Worm (Caenorhabditis elegans): ENCODE results near the gene lec-4.

The lec-4 gene

DNA sequence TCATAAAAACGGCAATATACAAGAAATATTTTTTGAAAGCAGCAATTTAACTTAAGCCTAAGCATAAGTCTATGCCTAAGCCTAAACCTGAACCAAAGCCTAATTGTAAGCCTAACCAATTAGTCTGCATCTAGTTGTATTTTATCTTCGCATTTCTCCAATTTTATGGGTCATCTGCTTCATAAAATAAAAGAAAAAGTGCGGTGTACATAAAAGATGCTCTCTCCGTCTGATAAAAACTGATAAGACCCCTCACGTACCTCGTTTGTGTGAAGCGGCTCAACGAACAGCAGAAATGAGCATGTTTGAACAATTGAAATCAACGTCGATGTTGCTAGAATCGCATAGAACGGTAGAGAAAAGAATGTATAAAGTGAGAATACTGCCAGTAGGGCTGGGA lies 12.0 kb upstream of the lec-4 start:
- no peak for TF ChIP-seq efl-1 (GFP tag; optimal IDR thresholded peaks at IDR 0.05)
- peak; percentile 44 for TF ChIP-seq nhr-80 (tag; optimal IDR thresholded peaks at IDR 0.05)

DNA sequence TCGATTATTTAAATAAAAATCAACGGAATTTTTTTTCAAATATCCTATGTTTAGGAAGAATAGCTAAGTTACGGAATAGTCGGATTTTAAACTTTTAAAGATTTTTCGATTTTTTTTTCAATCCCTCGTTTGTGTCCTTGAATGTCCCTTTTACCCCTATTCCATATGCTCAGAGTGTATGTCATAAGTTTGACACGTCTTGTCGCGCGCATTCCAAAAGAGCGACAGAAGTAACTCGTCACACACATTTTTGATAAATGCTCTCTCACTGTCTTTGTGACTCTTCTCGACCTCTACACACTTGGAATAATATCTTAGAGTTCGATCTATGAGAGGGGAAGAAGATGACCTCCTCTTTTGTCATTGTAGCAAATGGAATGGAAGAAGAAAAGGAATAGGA lies 10.8 kb upstream of the lec-4 start:
- TF ChIP-seq cebp-2 (GFP tag; IDR thresholded peaks at IDR 0.05) = no peak
- no peak for TF ChIP-seq B0019.2 (GFP tag; conservative IDR thresholded peaks at IDR 0.05)
- TF ChIP-seq snpc-3.4 (tag; optimal IDR thresholded peaks at IDR 0.05) = no peak
- TF ChIP-seq lag-1 (GFP tag; IDR thresholded peaks at IDR 0.05) = no peak
- TF ChIP-seq rec-8 (tag; optimal IDR thresholded peaks at IDR 0.05) = no peak
- no peak for TF ChIP-seq egl-18 (GFP tag; IDR thresholded peaks at IDR 0.05)
- TF ChIP-seq lir-1 (GFP tag; conservative IDR thresholded peaks at IDR 0.05) = no peak
- no peak for TF ChIP-seq F55B11.4 (tag; optimal IDR thresholded peaks at IDR 0.05; ENCODE audit: borderline replicate concordance, insufficient read depth)
- TF ChIP-seq cebp-1 (GFP tag; IDR thresholded peaks at IDR 0.05) = no peak
- no peak for TF ChIP-seq cebp-1 (tag; optimal IDR thresholded peaks at IDR 0.05)
- TF ChIP-seq ceh-100 (GFP tag; IDR thresholded peaks at IDR 0.05) = no peak
- no peak for TF ChIP-seq B0336.3 (GFP tag; IDR thresholded peaks at IDR 0.05)
- TF ChIP-seq ceh-79 (tag; optimal IDR thresholded peaks at IDR 0.05) = no peak
- no peak for TF ChIP-seq chd-7 (tag; optimal IDR thresholded peaks at IDR 0.05)
- no peak for TF ChIP-seq snpc-1.3 (tag; optimal IDR thresholded peaks at IDR 0.05; ENCODE audit: insufficient read depth)
- no peak for TF ChIP-seq snpc-1.1 (tag; optimal IDR thresholded peaks at IDR 0.05; ENCODE audit: insufficient read depth)
- no peak for TF ChIP-seq mxl-1 (tag; optimal IDR thresholded peaks at IDR 0.05)
- no peak for TF ChIP-seq F22D6.2 (tag; optimal IDR thresholded peaks at IDR 0.05)
- no peak for TF ChIP-seq F37B4.10 (GFP tag; IDR thresholded peaks at IDR 0.05)
- no peak for TF ChIP-seq egrh-3 (GFP tag; IDR thresholded peaks at IDR 0.05)

- TF ChIP-seq hsf-1 (GFP tag; IDR thresholded peaks at IDR 0.05) (0 out of 2 replicates have a peak, but pooled peaks have one; percentile 24), hrde-1 (tag; optimal IDR thresholded peaks at IDR 0.05; ENCODE audit: borderline replicate concordance) (no peak)
Observed at ce11 chrIII:3782853-3783252, 9.7 kb upstream of the lec-4 start.

DNA sequence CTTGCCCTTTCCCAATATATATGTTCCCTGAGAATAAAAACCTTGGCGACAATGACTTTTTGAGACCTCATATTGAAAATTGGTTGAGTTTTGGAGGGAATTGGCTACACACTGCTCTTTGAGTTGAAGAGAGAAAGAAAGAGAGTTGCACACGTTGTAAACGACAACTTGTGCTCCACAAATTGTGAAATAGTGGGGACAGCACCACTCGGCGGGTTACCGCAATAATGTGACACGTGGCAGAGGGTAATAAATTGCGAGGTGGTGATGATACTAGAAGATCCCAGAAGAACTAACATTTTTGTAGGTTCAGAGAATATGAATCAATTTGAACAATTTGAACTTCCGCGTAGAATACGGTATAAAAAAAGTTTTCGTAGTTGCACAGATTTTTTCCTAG lies 8.7 kb upstream of the lec-4 start:
- TF ChIP-seq B0035.1 (tag; optimal IDR thresholded peaks at IDR 0.05) (no peak), cebp-1 (GFP tag; IDR thresholded peaks at IDR 0.05) (0 out of 2 replicates have a peak, but pooled peaks have one; percentile 13), cebp-1 (tag; optimal IDR thresholded peaks at IDR 0.05) (peak; percentile 59)

- TF ChIP-seq F23B12.7 (tag; optimal IDR thresholded peaks at IDR 0.05; ENCODE audit: insufficient read depth) = no peak
- TF ChIP-seq ztf-25 (GFP tag; IDR thresholded peaks at IDR 0.05) = no peak
- no peak for TF ChIP-seq nhr-179 (tag; optimal IDR thresholded peaks at IDR 0.05)
- TF ChIP-seq ceh-58 (GFP tag; IDR thresholded peaks at IDR 0.05) = no peak
- TF ChIP-seq xnd-1 (tag; optimal IDR thresholded peaks at IDR 0.05) = no peak
- TF ChIP-seq zim-3 (tag; optimal IDR thresholded peaks at IDR 0.05) = no peak
- no peak for TF ChIP-seq mes-4 (tag; optimal IDR thresholded peaks at IDR 0.05)
- no peak for TF ChIP-seq attf-6 (GFP tag; IDR thresholded peaks at IDR 0.05)
Observed at ce11 chrIII:3774550-3774949, 1.4 kb upstream of the lec-4 start.

All from whole organism, young adult.